Worm (Caenorhabditis elegans): ENCODE results near the gene mrt-2.

ce11 chrIII:11737527-11737926, 9.0 kb upstream of the mrt-2 start, which contains the start of gene sup-1:
- TF ChIP-seq nhr-76 (tag; optimal IDR thresholded peaks at IDR 0.05) (no peak), zag-1 (tag; optimal IDR thresholded peaks at IDR 0.05) (no peak), mdl-1 (tag; optimal IDR thresholded peaks at IDR 0.05) (no peak), nfya-1 (tag; optimal IDR thresholded peaks at IDR 0.05; ENCODE audit: insufficient read depth) (no peak), tbx-2 (tag; optimal IDR thresholded peaks at IDR 0.05) (no peak), nhr-28 (tag; optimal IDR thresholded peaks at IDR 0.05) (no peak), ama-1 (optimal IDR thresholded peaks at IDR 0.05) (no peak), ceh-16 (tag; optimal IDR thresholded peaks at IDR 0.05) (no peak), elt-1 (tag; optimal IDR thresholded peaks at IDR 0.05) (no peak), nhr-237 (tag; optimal IDR thresholded peaks at IDR 0.05) (no peak), unc-62 (GFP tag; optimal IDR thresholded peaks at IDR 0.05) (no peak)
